Fruit fly (Drosophila melanogaster) whole organism, adult: ENCODE data around the gene kni.

Experiments used
- CG11617 ChIP-seq: fragments of 200-800 bp; sonication (Bioruptor generic); optimal IDR thresholded peaks from 2 replicates; lab custom pipeline; 2017; ENCODE audit warnings: mild to moderate bottlenecking, missing biosample characterization, missing genetic modification reagents, missing genetic modification characterization
- CG14711 ChIP-seq: fragments of 200-800 bp; sonication (Bioruptor generic); optimal IDR thresholded peaks from 2 replicates; lab custom pipeline; 2018; ENCODE audit warnings: missing biosample characterization, mild to moderate bottlenecking, missing genetic modification characterization, moderate library complexity
- CG33017 ChIP-seq: fragments of 200-800 bp; sonication (Bioruptor generic); optimal IDR thresholded peaks from 2 replicates; lab custom pipeline; 2018; ENCODE audit warnings: missing biosample characterization, mild to moderate bottlenecking, missing genetic modification characterization, moderate library complexity
- CG7101 ChIP-seq: fragments of 200-800 bp; sonication (Bioruptor generic); optimal IDR thresholded peaks from 2 replicates; lab custom pipeline; 2018; ENCODE audit warnings: missing biosample characterization, mild to moderate bottlenecking, missing genetic modification characterization, moderate library complexity
- Clk ChIP-seq: fragments of 200-800 bp; sonication (Bioruptor generic); optimal IDR thresholded peaks from 2 replicates; lab custom pipeline; 2017; ENCODE audit warnings: missing biosample characterization, missing genetic modification characterization
- Mnt ChIP-seq: fragments of 200-800 bp; sonication (Bioruptor generic); optimal IDR thresholded peaks from 2 replicates; lab custom pipeline; 2016; ENCODE audit warnings: missing biosample characterization, mild to moderate bottlenecking, missing genetic modification characterization
- cic ChIP-seq: fragments of 200-800 bp; sonication (Bioruptor generic); optimal IDR thresholded peaks from 2 replicates; lab custom pipeline; 2017; ENCODE audit warnings: missing biosample characterization, mild to moderate bottlenecking, missing genetic modification characterization, moderate library complexity
- cnc ChIP-seq, 2 experiments: fragments of >200 bp; optimal IDR thresholded peaks; 2 replicates each; lab custom pipeline; 2017
- kay ChIP-seq: fragments of 200-800 bp; sonication (Bioruptor generic); peaks from one replicate; lab custom pipeline; 2016; ENCODE audit warnings: missing biosample characterization, missing genetic modification characterization, borderline replicate concordance
- ovo ChIP-seq: fragments of 200-800 bp; sonication (Bioruptor generic); optimal IDR thresholded peaks from 2 replicates; lab custom pipeline; 2016; ENCODE audit warnings: missing biosample characterization, missing genetic modification characterization
- toe ChIP-seq: fragments of 200-800 bp; sonication (Bioruptor generic); optimal IDR thresholded peaks from 2 replicates; lab custom pipeline; 2016; ENCODE audit warnings: missing biosample characterization, missing genetic modification characterization

DNA sequence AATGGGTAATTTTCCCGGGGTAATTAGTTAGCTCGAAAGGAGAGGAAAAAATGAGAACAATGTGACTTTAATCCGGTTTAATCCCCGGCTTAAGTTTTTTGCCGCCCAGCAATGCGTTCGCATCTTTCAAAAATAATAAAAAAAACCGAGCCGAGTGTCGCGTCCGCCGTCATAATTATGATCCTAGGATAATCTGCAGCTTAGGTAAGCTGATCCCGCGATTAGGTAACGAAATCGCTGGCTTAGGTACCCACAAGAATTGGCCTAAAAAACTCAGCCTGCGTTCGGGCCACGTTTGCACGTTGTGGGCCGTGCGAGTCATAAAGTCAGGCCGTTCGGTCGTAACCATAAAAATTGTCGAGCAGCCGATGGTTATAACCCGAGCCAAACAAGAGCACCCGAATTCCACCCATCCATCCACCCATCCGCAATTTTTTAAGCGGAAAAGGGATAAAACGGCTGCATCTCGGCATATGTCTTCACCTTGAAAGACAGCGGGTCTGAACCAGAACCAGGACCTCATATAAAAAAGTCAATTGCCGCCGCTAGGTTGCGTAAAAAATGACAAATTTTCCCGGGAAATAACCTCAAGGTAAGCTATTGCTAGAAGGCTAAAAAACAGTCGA lies 2.1 kb upstream of the kni start:
- TF ChIP-seq cnc (optimal IDR thresholded peaks at IDR 0.05; lab: Kevin White, UChicago) = no peak
- no peak for TF ChIP-seq Mnt (GFP tag; lab: Kevin White, UChicago)
- no peak for TF ChIP-seq kay (GFP tag; lab: Kevin White, UChicago)
- no peak for TF ChIP-seq CG7101
- TF ChIP-seq CG14711 (tag; lab: Kevin White, UChicago) = no peak
- no peak for TF ChIP-seq CG11617 (GFP tag; lab: Kevin White, UChicago)
- TF ChIP-seq toe (GFP tag; lab: Kevin White, UChicago) = no peak
- no peak for TF ChIP-seq CG33017 (tag; lab: Kevin White, UChicago)
- TF ChIP-seq ovo (GFP tag; lab: Kevin White, UChicago) = no peak
- no peak for TF ChIP-seq cic
- no peak for TF ChIP-seq Clk (GFP tag; lab: Kevin White, UChicago)
